Worm (Caenorhabditis elegans): ENCODE results near the gene R08C7.8.

Gene R08C7.8

ce11 chrIV:4407055-4407461, 27.3 kb downstream of the R08C7.8 start:
- TF ChIP-seq ZK185.1 (tag; optimal IDR thresholded peaks at IDR 0.05; ENCODE audit: poor library complexity, severe bottlenecking) (peak; percentile 61), dox-1 (GFP tag; IDR thresholded peaks at IDR 0.05) (peak; percentile 76), hmg-1.2 (GFP tag; IDR thresholded peaks at IDR 0.05) (peak; percentile 63), aptf-2 (GFP tag; conservative IDR thresholded peaks at IDR 0.05) (no peak), tbp1 (GFP tag; optimal IDR thresholded peaks at IDR 0.05) (peak; percentile 34), lir-1 (GFP tag; conservative IDR thresholded peaks at IDR 0.05) (no peak), madf-10 (tag; optimal IDR thresholded peaks at IDR 0.05) (peak; percentile 16), zfh-2 (GFP tag; conservative IDR thresholded peaks at IDR 0.05) (peak; percentile 93), Y56A3A.18 (GFP tag; IDR thresholded peaks at IDR 0.05) (no peak), nhr-80 (tag; optimal IDR thresholded peaks at IDR 0.05) (peak; percentile 60), cebp-1 (GFP tag; IDR thresholded peaks at IDR 0.05) (no peak), cebp-1 (tag; optimal IDR thresholded peaks at IDR 0.05) (peak; percentile 25), atf-7 (tag; optimal IDR thresholded peaks at IDR 0.05) (peak; percentile 21), attf-5 (GFP tag; optimal IDR thresholded peaks at IDR 0.05) (peak; percentile 13), egrh-3 (GFP tag; IDR thresholded peaks at IDR 0.05) (peak; percentile 77), mcd-1 (GFP tag; IDR thresholded peaks at IDR 0.05) (peak; percentile 69), lin-26 (GFP tag; IDR thresholded peaks at IDR 0.05) (0 out of 2 replicates have a peak, but pooled peaks have one; percentile 17), K12H6.12 (tag; optimal IDR thresholded peaks at IDR 0.05) (peak; percentile 11), ets-4 (GFP tag; optimal IDR thresholded peaks at IDR 0.05) (peak; percentile 6), ztf-28 (GFP tag; IDR thresholded peaks at IDR 0.05) (no peak)

ce11 chrIV:4406054-4406539, 28.2 kb downstream of the R08C7.8 start:
- TF ChIP-seq B0336.3 (GFP tag; IDR thresholded peaks at IDR 0.05) (peak; percentile 32; the same call in 1 of the 2 replicates), K12H6.12 (tag; optimal IDR thresholded peaks at IDR 0.05) (peak; percentile 62), hmg-1.2 (GFP tag; IDR thresholded peaks at IDR 0.05) (peak; percentile 41; the same call in 1 of the 2 replicates), let-607 (tag; optimal IDR thresholded peaks at IDR 0.05) (peak in 1 of 2 experiments; percentile 20), lin-40 (tag; optimal IDR thresholded peaks at IDR 0.05) (peak; percentile 53), F55B11.4 (tag; optimal IDR thresholded peaks at IDR 0.05; ENCODE audit: borderline replicate concordance, insufficient read depth) (no peak), K11D2.4 (GFP tag; IDR thresholded peaks at IDR 0.05) (peak; percentile 33; the same call in 1 of the 2 replicates), attf-5 (GFP tag; optimal IDR thresholded peaks at IDR 0.05) (peak; percentile 79), ztf-22 (GFP tag; optimal IDR thresholded peaks at IDR 0.05) (peak; percentile 27), mcd-1 (GFP tag; IDR thresholded peaks at IDR 0.05) (peak; percentile 87), F52B5.7 (tag; optimal IDR thresholded peaks at IDR 0.05) (no peak), lin-35 (GFP tag; optimal IDR thresholded peaks at IDR 0.05) (peak in 1 of 3 experiments; percentile 37), rcor-1 (GFP tag; IDR thresholded peaks at IDR 0.05) (peak; percentile 36; the same call in 1 of the 2 replicates), ceh-58 (GFP tag; IDR thresholded peaks at IDR 0.05) (no peak), Y56A3A.18 (GFP tag; IDR thresholded peaks at IDR 0.05) (0 out of 2 replicates have a peak, but pooled peaks have one; percentile 15), mxl-1 (tag; optimal IDR thresholded peaks at IDR 0.05) (no peak), zfh-2 (GFP tag; conservative IDR thresholded peaks at IDR 0.05) (peak; percentile 84), madf-6 (GFP tag; IDR thresholded peaks at IDR 0.05) (no peak), lag-1 (GFP tag; IDR thresholded peaks at IDR 0.05) (no peak), akir-1 (GFP tag; optimal IDR thresholded peaks at IDR 0.05) (peak; percentile 62), B0035.1 (tag; optimal IDR thresholded peaks at IDR 0.05) (no peak), ets-4 (GFP tag; optimal IDR thresholded peaks at IDR 0.05) (peak; percentile 38), snpc-4 (GFP tag; optimal IDR thresholded peaks at IDR 0.05) (no peak), snpc-4 (tag; optimal IDR thresholded peaks at IDR 0.05) (peak in 2 of 4 experiments; percentile 3 to 55), pbrm-1 (GFP tag; IDR thresholded peaks at IDR 0.05) (0 out of 2 replicates have a peak, but pooled peaks have one; percentile 41), ZK185.1 (tag; optimal IDR thresholded peaks at IDR 0.05; ENCODE audit: poor library complexity, severe bottlenecking) (no peak), ztf-18 (tag; optimal IDR thresholded peaks at IDR 0.05) (peak; percentile 23), atf-7 (tag; optimal IDR thresholded peaks at IDR 0.05) (peak; percentile 53), cebp-1 (GFP tag; IDR thresholded peaks at IDR 0.05) (peak; percentile 41), cebp-1 (tag; optimal IDR thresholded peaks at IDR 0.05) (peak; percentile 57), lin-26 (GFP tag; IDR thresholded peaks at IDR 0.05) (peak; percentile 54; the same call in 1 of the 2 replicates), nfya-1 (tag; optimal IDR thresholded peaks at IDR 0.05; ENCODE audit: borderline replicate concordance, insufficient read depth) (no peak), madf-10 (tag; optimal IDR thresholded peaks at IDR 0.05) (peak; percentile 26), nhr-80 (tag; optimal IDR thresholded peaks at IDR 0.05) (peak; percentile 91), dox-1 (GFP tag; IDR thresholded peaks at IDR 0.05) (peak; percentile 57; the same call in 1 of the 2 replicates), lin-54 (GFP tag; optimal IDR thresholded peaks at IDR 0.05) (peak; percentile 29), chd-7 (tag; optimal IDR thresholded peaks at IDR 0.05) (peak; percentile 36), egl-44 (GFP tag; IDR thresholded peaks at IDR 0.05) (no peak)

All from whole organism, young adult.